Worm (Caenorhabditis elegans): Measurements from ENCODE around the gene unc-132.

unc-132 gene

DNA sequence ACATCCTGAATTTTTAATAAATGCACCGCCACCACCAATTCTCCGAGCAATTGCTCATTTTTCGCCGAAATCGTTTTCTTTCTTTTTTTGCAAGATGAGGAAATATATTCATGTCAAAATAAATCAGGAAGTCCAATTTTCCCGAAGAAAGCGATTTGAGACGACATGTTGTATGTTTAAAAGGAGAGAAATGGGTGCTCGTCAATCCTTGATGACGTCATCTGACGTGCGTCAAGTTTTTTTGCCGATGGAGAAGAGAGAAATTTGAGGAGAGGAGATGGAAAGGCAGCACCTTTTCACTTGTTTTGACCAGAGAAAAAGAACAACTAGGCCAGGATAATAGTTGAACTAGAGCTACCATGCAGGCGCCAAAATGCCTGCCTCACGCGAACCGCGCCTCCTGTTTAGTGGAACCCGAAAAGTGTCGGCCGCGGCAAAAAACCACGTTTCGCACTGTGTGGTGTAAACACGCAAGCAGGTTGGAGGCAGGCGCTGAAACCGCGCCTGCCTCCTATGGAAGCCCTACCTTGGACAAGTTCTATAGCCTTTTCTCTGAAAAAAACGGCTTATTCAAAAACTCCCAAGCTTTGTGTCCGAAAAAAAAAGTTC lies 29.5 kb downstream of the unc-132 start:
- TF ChIP-seq hnd-1 (tag; optimal IDR thresholded peaks at IDR 0.05) (no peak), ama-1 (optimal IDR thresholded peaks at IDR 0.05) (no peak), ets-7 (tag; optimal IDR thresholded peaks at IDR 0.05) (no peak), ceh-13 (GFP tag; optimal IDR thresholded peaks at IDR 0.05) (no peak), aly-1 (tag; optimal IDR thresholded peaks at IDR 0.05) (no peak), hmg-4 (GFP tag; optimal IDR thresholded peaks at IDR 0.05) (no peak), pes-1 (GFP tag; IDR thresholded peaks at IDR 0.05) (no peak), scrt-1 (GFP tag; IDR thresholded peaks at IDR 0.05) (no peak)

DNA sequence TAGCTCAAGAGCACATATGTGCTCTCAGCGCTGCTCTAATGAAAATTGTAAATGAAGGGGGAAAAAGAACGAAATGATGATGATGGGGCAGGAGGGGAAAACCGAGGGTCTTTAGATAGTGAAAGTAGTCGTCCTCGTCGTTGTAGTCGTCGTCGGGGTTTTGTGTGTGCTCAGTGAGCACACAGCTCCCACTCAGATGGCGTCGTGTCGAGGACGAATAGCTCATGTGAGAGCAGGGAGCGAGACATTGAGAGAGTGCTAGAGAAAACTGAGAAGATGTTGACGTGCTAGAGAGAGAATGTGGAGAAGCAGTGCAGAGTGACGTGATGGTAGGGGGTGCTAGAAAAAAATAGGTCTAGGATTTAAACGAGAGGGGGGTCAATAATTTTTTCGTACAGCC lies 30.8 kb downstream of the unc-132 start:
- no peak for TF ChIP-seq hmg-4 (GFP tag; optimal IDR thresholded peaks at IDR 0.05)
- no peak for TF ChIP-seq flt-1 (GFP tag; IDR thresholded peaks at IDR 0.05)
- no peak for TF ChIP-seq pes-1 (GFP tag; IDR thresholded peaks at IDR 0.05)
- no peak for TF ChIP-seq hnd-1 (tag; optimal IDR thresholded peaks at IDR 0.05)
- no peak for TF ChIP-seq hmbx-1 (tag; optimal IDR thresholded peaks at IDR 0.05)
- no peak for TF ChIP-seq ets-7 (tag; optimal IDR thresholded peaks at IDR 0.05)
- TF ChIP-seq ceh-36 (tag; optimal IDR thresholded peaks at IDR 0.05): no peak
- TF ChIP-seq tbx-37 (GFP tag; conservative IDR thresholded peaks at IDR 0.05): no peak
- TF ChIP-seq sea-1 (GFP tag; conservative IDR thresholded peaks at IDR 0.05): no peak
- TF ChIP-seq tra-4 (tag; optimal IDR thresholded peaks at IDR 0.05): no peak
- TF ChIP-seq F13C5.2 (tag; optimal IDR thresholded peaks at IDR 0.05): no peak
- TF ChIP-seq B0310.2 (tag; optimal IDR thresholded peaks at IDR 0.05): no peak
- TF ChIP-seq tbx-11 (GFP tag; IDR thresholded peaks at IDR 0.05): no peak
- no peak for TF ChIP-seq ceh-13 (GFP tag; optimal IDR thresholded peaks at IDR 0.05)
- TF ChIP-seq aly-1 (tag; optimal IDR thresholded peaks at IDR 0.05): no peak

DNA sequence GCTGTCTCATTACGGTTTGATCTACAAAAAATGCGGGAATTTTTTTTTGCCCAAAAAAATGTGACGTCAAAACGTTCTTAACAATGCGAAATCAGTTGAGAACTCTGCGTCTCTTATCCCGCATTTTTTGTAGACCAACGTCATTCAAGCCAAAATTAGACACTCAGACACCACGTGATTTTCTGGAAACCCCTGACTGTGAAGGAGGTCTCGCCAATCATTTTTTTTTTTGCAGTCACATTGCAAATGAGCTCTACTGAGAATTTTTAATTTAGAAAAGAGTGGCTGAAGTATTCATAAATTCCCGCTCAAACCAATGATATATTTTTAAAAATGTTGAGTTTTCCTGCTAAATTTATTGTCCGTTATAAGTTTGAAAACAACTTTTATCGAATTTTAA lies 31.6 kb downstream of the unc-132 start:
- TF ChIP-seq tbx-11 (GFP tag; IDR thresholded peaks at IDR 0.05) (no peak), aly-1 (tag; optimal IDR thresholded peaks at IDR 0.05) (no peak), tbx-37 (GFP tag; conservative IDR thresholded peaks at IDR 0.05) (no peak), hnd-1 (tag; optimal IDR thresholded peaks at IDR 0.05) (no peak), ets-7 (tag; optimal IDR thresholded peaks at IDR 0.05) (no peak), ceh-13 (GFP tag; optimal IDR thresholded peaks at IDR 0.05) (no peak), scrt-1 (GFP tag; IDR thresholded peaks at IDR 0.05) (no peak), flt-1 (GFP tag; IDR thresholded peaks at IDR 0.05) (no peak), hmbx-1 (tag; optimal IDR thresholded peaks at IDR 0.05) (no peak), sea-1 (GFP tag; conservative IDR thresholded peaks at IDR 0.05) (no peak), pes-1 (GFP tag; IDR thresholded peaks at IDR 0.05) (no peak), tra-4 (tag; optimal IDR thresholded peaks at IDR 0.05) (no peak), B0310.2 (tag; optimal IDR thresholded peaks at IDR 0.05) (no peak), F13C5.2 (tag; optimal IDR thresholded peaks at IDR 0.05) (no peak), ceh-36 (tag; optimal IDR thresholded peaks at IDR 0.05) (no peak), ama-1 (optimal IDR thresholded peaks at IDR 0.05) (no peak), hmg-4 (GFP tag; optimal IDR thresholded peaks at IDR 0.05) (no peak)

DNA sequence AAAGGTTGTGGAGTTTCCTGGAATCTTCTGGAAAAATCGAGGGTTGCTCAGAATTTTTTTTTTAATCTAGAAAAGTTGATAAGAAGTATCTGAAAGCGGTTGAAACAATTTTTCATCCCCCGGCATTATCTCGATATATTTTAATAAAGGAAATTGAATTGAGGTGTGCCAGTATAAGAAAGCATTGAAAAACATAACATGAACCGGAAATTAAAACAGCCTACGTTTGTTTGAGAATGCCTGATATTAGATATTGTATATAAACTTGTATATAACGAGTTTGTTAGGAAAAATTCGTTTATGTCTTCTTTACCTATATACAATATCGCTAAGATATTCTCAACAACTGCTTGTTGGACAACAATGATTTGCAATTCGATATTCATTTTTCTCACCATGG lies 37.9 kb downstream of the unc-132 start, which contains the start of gene str-30:
Gene str-30, plus strand, starts transcription at position 301 of the 400 bp plus-strand sequence.
- no peak for TF ChIP-seq ceh-13 (GFP tag; optimal IDR thresholded peaks at IDR 0.05)
- no peak for TF ChIP-seq scrt-1 (GFP tag; IDR thresholded peaks at IDR 0.05)
- TF ChIP-seq hmbx-1 (tag; optimal IDR thresholded peaks at IDR 0.05): no peak
- TF ChIP-seq hmg-4 (GFP tag; optimal IDR thresholded peaks at IDR 0.05): no peak
- TF ChIP-seq sea-1 (GFP tag; conservative IDR thresholded peaks at IDR 0.05): no peak
- TF ChIP-seq F13C5.2 (tag; optimal IDR thresholded peaks at IDR 0.05): no peak
- TF ChIP-seq tbx-11 (GFP tag; IDR thresholded peaks at IDR 0.05): no peak
- no peak for TF ChIP-seq tra-4 (tag; optimal IDR thresholded peaks at IDR 0.05)
- no peak for TF ChIP-seq flt-1 (GFP tag; IDR thresholded peaks at IDR 0.05)
- no peak for TF ChIP-seq ets-7 (tag; optimal IDR thresholded peaks at IDR 0.05)
- TF ChIP-seq tbx-37 (GFP tag; conservative IDR thresholded peaks at IDR 0.05): no peak

DNA sequence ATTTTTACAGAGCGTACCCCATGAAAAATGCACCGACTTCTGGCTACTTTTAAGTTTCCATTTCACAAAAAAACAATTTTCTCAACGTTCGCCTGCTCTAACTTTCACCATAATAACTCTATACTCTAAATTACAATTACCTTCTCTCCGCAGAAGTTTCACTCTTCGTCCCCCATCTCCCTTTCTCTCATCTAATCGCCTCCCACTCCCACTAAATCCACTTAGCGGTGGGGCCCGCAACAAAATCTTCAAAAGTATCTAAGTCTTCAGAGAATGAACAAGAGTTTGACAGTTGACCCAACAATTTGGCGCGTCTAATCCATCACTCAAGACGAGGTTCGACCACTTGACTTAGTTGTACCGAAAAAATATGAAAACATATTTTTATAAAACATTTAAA lies 51.5 kb downstream of the unc-132 start:
- TF ChIP-seq ceh-13 (GFP tag; optimal IDR thresholded peaks at IDR 0.05) (no peak), hmbx-1 (tag; optimal IDR thresholded peaks at IDR 0.05) (no peak), sea-1 (GFP tag; conservative IDR thresholded peaks at IDR 0.05) (no peak), ceh-36 (tag; optimal IDR thresholded peaks at IDR 0.05) (no peak), tbx-11 (GFP tag; IDR thresholded peaks at IDR 0.05) (no peak), aly-1 (tag; optimal IDR thresholded peaks at IDR 0.05) (no peak), F13C5.2 (tag; optimal IDR thresholded peaks at IDR 0.05) (no peak), pes-1 (GFP tag; IDR thresholded peaks at IDR 0.05) (no peak), hnd-1 (tag; optimal IDR thresholded peaks at IDR 0.05) (no peak)

DNA sequence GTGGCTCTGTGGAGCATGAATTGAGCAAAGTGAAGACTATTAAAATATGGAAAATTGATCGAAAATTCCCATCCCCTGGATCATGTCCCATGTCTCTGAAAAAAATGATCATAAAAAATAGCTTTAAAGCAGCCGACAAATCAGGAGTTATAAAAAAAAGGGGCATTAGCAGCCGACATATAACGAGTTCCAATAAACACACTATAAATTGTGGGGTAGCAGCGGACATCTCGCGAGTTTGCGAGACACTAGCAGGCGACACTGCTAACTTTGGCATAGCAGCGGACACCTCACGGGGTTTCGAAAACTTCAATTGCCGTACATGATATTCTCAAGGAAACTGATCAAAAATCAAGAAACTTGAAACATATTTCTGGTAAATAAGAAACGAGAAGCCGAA lies 52.4 kb downstream of the unc-132 start, which contains the start of gene hpo-36:
Gene hpo-36, minus strand, starts transcription at position 101 of the 400 bp plus-strand sequence.
- no peak for TF ChIP-seq ceh-13 (GFP tag; optimal IDR thresholded peaks at IDR 0.05)
- TF ChIP-seq B0310.2 (tag; optimal IDR thresholded peaks at IDR 0.05): no peak
- TF ChIP-seq hnd-1 (tag; optimal IDR thresholded peaks at IDR 0.05): no peak
- no peak for TF ChIP-seq scrt-1 (GFP tag; IDR thresholded peaks at IDR 0.05)
- TF ChIP-seq hmg-4 (GFP tag; optimal IDR thresholded peaks at IDR 0.05): no peak
- TF ChIP-seq tbx-11 (GFP tag; IDR thresholded peaks at IDR 0.05): no peak
- no peak for TF ChIP-seq flt-1 (GFP tag; IDR thresholded peaks at IDR 0.05)
- TF ChIP-seq sea-1 (GFP tag; conservative IDR thresholded peaks at IDR 0.05): no peak
- TF ChIP-seq ceh-36 (tag; optimal IDR thresholded peaks at IDR 0.05): no peak
- TF ChIP-seq ets-7 (tag; optimal IDR thresholded peaks at IDR 0.05): no peak
- no peak for TF ChIP-seq tra-4 (tag; optimal IDR thresholded peaks at IDR 0.05)
- no peak for TF ChIP-seq F13C5.2 (tag; optimal IDR thresholded peaks at IDR 0.05)
- TF ChIP-seq hmbx-1 (tag; optimal IDR thresholded peaks at IDR 0.05): no peak
- TF ChIP-seq aly-1 (tag; optimal IDR thresholded peaks at IDR 0.05): no peak

DNA sequence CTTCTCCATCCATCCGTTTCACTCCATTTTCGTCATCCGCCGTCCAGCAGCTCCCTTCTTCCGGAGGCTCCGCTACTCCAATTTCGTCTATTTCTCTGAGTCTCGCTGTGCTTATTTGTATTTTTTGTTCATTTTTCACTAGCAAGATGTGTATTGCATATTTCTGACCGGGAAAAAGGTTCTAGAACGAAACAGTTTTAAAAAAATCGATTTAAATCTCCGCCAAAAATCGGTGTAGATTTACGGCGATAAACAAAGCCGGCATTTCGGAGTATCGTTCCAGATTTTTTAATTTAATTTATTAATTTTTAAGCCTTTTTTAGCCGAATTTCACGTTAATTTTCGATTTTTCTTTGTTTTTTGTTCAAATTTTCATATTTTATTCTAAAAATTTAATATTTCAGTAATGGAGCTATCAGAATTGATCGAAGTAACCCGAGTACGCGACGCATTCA lies 56.3 kb downstream of the unc-132 start, which contains the start of gene mtm-9:
Gene mtm-9, plus strand, starts transcription at position 405 of the 455 bp plus-strand sequence.
- TF ChIP-seq hmg-4 (GFP tag; optimal IDR thresholded peaks at IDR 0.05) (no peak), tra-4 (tag; optimal IDR thresholded peaks at IDR 0.05) (no peak), ets-7 (tag; optimal IDR thresholded peaks at IDR 0.05) (no peak), sea-1 (GFP tag; conservative IDR thresholded peaks at IDR 0.05) (no peak), ceh-13 (GFP tag; optimal IDR thresholded peaks at IDR 0.05) (no peak), pes-1 (GFP tag; IDR thresholded peaks at IDR 0.05) (no peak), tbx-11 (GFP tag; IDR thresholded peaks at IDR 0.05) (no peak), aly-1 (tag; optimal IDR thresholded peaks at IDR 0.05) (no peak), hmbx-1 (tag; optimal IDR thresholded peaks at IDR 0.05) (no peak), ceh-36 (tag; optimal IDR thresholded peaks at IDR 0.05) (no peak)

Measured in whole organism, early embryonic.